Fruit fly (Drosophila melanogaster) whole organism, embryonic: ENCODE measurements around the gene CG10116.

Experiments
- Asciz ChIP-seq: fragments of 200-800 bp; sonication (Bioruptor generic); optimal IDR thresholded peaks from 2 replicates; lab custom pipeline; 2017; ENCODE audit warnings: missing biosample characterization, mild to moderate bottlenecking, missing genetic modification characterization, missing genetic modification reagents
- Atf6 ChIP-seq: fragments of 200-800 bp; sonication (Bioruptor generic); IDR thresholded peaks from 2 replicates; pipeline ENCODE4 v1.3.6; 2022; ENCODE audit warnings: missing biosample characterization, missing genetic modification characterization
- BtbVII ChIP-seq: fragments of 200-800 bp; sonication (Bioruptor generic); optimal IDR thresholded peaks from 3 replicates; lab custom pipeline; 2017; ENCODE audit warnings: missing biosample characterization, mild to moderate bottlenecking, missing genetic modification characterization
- CG12942 ChIP-seq: fragments of 200-800 bp; sonication (Bioruptor generic); optimal IDR thresholded peaks from 3 replicates; lab custom pipeline; 2016; ENCODE audit warnings: missing biosample characterization, missing genetic modification characterization
- CG13287 ChIP-seq: fragments of 200-800 bp; sonication (Bioruptor generic); IDR thresholded peaks from 2 replicates; pipeline ENCODE4 v1.3.6; 2022; ENCODE audit warnings: missing biosample characterization, missing genetic modification characterization; ENCODE audit not compliant: partially characterized antibody
- CG14050 ChIP-seq: fragments of 200-800 bp; sonication (Bioruptor generic); IDR thresholded peaks from 3 replicates; pipeline ENCODE4 v1.3.6; 2022; ENCODE audit warnings: missing biosample characterization, missing genetic modification characterization
- CG14860 ChIP-seq: fragments of 200-800 bp; sonication (Bioruptor generic); IDR thresholded peaks from 3 replicates; pipeline ENCODE4 v1.3.6; 2022; ENCODE audit warnings: missing biosample characterization, missing genetic modification characterization; ENCODE audit not compliant: partially characterized antibody
- CG15601 ChIP-seq: fragments of 200-800 bp; sonication (Bioruptor generic); optimal IDR thresholded peaks from 3 replicates; lab custom pipeline; 2019; ENCODE audit warnings: missing biosample characterization, mild to moderate bottlenecking, missing genetic modification characterization, moderate library complexity
- CG1792 ChIP-seq: fragments of 200-800 bp; sonication (Bioruptor generic); optimal IDR thresholded peaks from 2 replicates; lab custom pipeline; 2016; ENCODE audit warnings: missing biosample characterization, missing genetic modification characterization
- CG18262 ChIP-seq: fragments of 200-800 bp; optimal IDR thresholded peaks from 3 replicates; lab custom pipeline; 2019; ENCODE audit warnings: missing biosample characterization, mild to moderate bottlenecking, missing genetic modification characterization, moderate library complexity
- CG2129 ChIP-seq: fragments of 200-800 bp; sonication (Bioruptor generic); IDR thresholded peaks from 2 replicates; pipeline ENCODE4 v1.3.6; 2022; ENCODE audit warnings: missing biosample characterization, missing genetic modification characterization; ENCODE audit not compliant: partially characterized antibody
- CG31224 ChIP-seq: fragments of 200-800 bp; sonication (Bioruptor generic); IDR thresholded peaks from 2 replicates; pipeline ENCODE4 v1.3.6; 2022; ENCODE audit warnings: missing biosample characterization, missing genetic modification characterization
- CG3163 ChIP-seq: fragments of 200-800 bp; sonication (Bioruptor generic); optimal IDR thresholded peaks from 3 replicates; lab custom pipeline; 2016; ENCODE audit warnings: missing biosample characterization, missing genetic modification characterization
- CG33213 ChIP-seq: fragments of 200-800 bp; sonication (Bioruptor generic); optimal IDR thresholded peaks from 3 replicates; lab custom pipeline; 2016; ENCODE audit warnings: missing biosample characterization, missing genetic modification characterization
- CG34224 ChIP-seq: fragments of 200-800 bp; sonication (Bioruptor generic); IDR thresholded peaks from 3 replicates; pipeline ENCODE4 v1.3.6; 2022; ENCODE audit warnings: missing biosample characterization, missing genetic modification characterization; ENCODE audit not compliant: partially characterized antibody
- CG4282 ChIP-seq: fragments of 200-800 bp; sonication (Bioruptor generic); optimal IDR thresholded peaks from 2 replicates; lab custom pipeline; 2016; ENCODE audit warnings: missing biosample characterization, missing genetic modification characterization
- CG6654 ChIP-seq: fragments of 200-800 bp; sonication (Bioruptor generic); optimal IDR thresholded peaks from 2 replicates; lab custom pipeline; 2017; ENCODE audit warnings: missing biosample characterization, mild to moderate bottlenecking, missing genetic modification characterization
- CG7271 ChIP-seq: fragments of 200-800 bp; sonication (Bioruptor generic); optimal IDR thresholded peaks from 2 replicates; lab custom pipeline; 2018; ENCODE audit warnings: missing biosample characterization, mild to moderate bottlenecking, missing genetic modification characterization, moderate library complexity
- CG7372 ChIP-seq: fragments of 200-800 bp; sonication (Bioruptor generic); IDR thresholded peaks from 2 replicates; pipeline ENCODE4 v1.3.6; 2022; ENCODE audit warnings: missing biosample characterization, missing genetic modification characterization
- CG8388 ChIP-seq: fragments of 200-800 bp; sonication (Bioruptor generic); optimal IDR thresholded peaks from 2 replicates; lab custom pipeline; 2019; ENCODE audit warnings: missing biosample characterization, mild to moderate bottlenecking, missing genetic modification characterization, moderate library complexity
- Camta ChIP-seq: fragments of 200-800 bp; sonication (Bioruptor generic); optimal IDR thresholded peaks from 2 replicates; lab custom pipeline; 2016; ENCODE audit warnings: missing biosample characterization, missing genetic modification characterization
- CkIIα-i1 ChIP-seq: fragments of 200-800 bp; sonication (Bioruptor generic); IDR thresholded peaks from 2 replicates; pipeline ENCODE4 v1.3.6; 2022; ENCODE audit warnings: missing biosample characterization, missing genetic modification characterization
- HLH4C ChIP-seq: fragments of 200-800 bp; sonication (Bioruptor generic); IDR thresholded peaks from 3 replicates; pipeline ENCODE4 v1.3.6; 2022; ENCODE audit warnings: missing biosample characterization, missing genetic modification characterization; ENCODE audit not compliant: partially characterized antibody
- Nf-YB ChIP-seq: fragments of 200-800 bp; sonication (Bioruptor generic); optimal IDR thresholded peaks from 3 replicates; lab custom pipeline; 2019; ENCODE audit warnings: missing biosample characterization, mild to moderate bottlenecking, missing genetic modification characterization, moderate library complexity
- Oaz ChIP-seq: fragments of 200-800 bp; sonication (Bioruptor generic); IDR thresholded peaks from 2 replicates; pipeline ENCODE4 v1.3.6; 2022; ENCODE audit warnings: missing biosample characterization, missing genetic modification characterization
- Oli ChIP-seq: fragments of 200-800 bp; sonication (Bioruptor generic); optimal IDR thresholded peaks from 2 replicates; lab custom pipeline; 2018; ENCODE audit warnings: missing biosample characterization, mild to moderate bottlenecking, missing genetic modification characterization, moderate library complexity
- Sin3A ChIP-seq: fragments of >200 bp; optimal IDR thresholded peaks from 2 replicates; lab custom pipeline; 2018
- Sry-δ ChIP-seq: fragments of 200-800 bp; sonication (Bioruptor generic); optimal IDR thresholded peaks from 2 replicates; lab custom pipeline; 2016; ENCODE audit warnings: missing biosample characterization, missing genetic modification characterization
- Taf1 ChIP-seq: fragments of 200-800 bp; sonication (Bioruptor generic); IDR thresholded peaks from 2 replicates; pipeline ENCODE4 v1.3.6; 2022; ENCODE audit warnings: missing biosample characterization, missing genetic modification characterization
- Trl ChIP-seq, 3 experiments: fragments of >200 bp in 2 of 3; fragments of 200-800 bp in 1 of 3; sonication (Bioruptor generic) in 1 of 3; optimal IDR thresholded peaks; 2 replicates in 1 of 3; 3 replicates in 2 of 3; lab custom pipeline; 2016 to 2017; ENCODE audit warnings: missing biosample characterization in 1 of 3, missing genetic modification characterization in 1 of 3
- amos ChIP-seq: fragments of 200-800 bp; sonication (Bioruptor generic); IDR thresholded peaks from 2 replicates; pipeline ENCODE4 v1.3.6; 2022; ENCODE audit warnings: missing biosample characterization, missing genetic modification characterization; ENCODE audit not compliant: partially characterized antibody
- chinmo ChIP-seq: fragments of 200-800 bp; sonication (Bioruptor generic); IDR thresholded peaks from 4 replicates; pipeline ENCODE4 v1.3.6; 2022; ENCODE audit warnings: missing biosample characterization, missing genetic modification characterization; ENCODE audit not compliant: partially characterized antibody
- gt ChIP-seq: fragments of 200-800 bp; sonication (Bioruptor generic); IDR thresholded peaks from 2 replicates; pipeline ENCODE4 v1.3.6; 2022; ENCODE audit warnings: missing biosample characterization, missing genetic modification characterization
- her ChIP-seq: fragments of 200-800 bp; sonication (Bioruptor generic); optimal IDR thresholded peaks from 2 replicates; lab custom pipeline; 2016; ENCODE audit warnings: missing biosample characterization, missing genetic modification characterization
- ken ChIP-seq: fragments of 200-800 bp; sonication (Bioruptor generic); IDR thresholded peaks from 3 replicates; pipeline ENCODE4 v1.3.6; 2022; ENCODE audit warnings: missing biosample characterization, missing genetic modification characterization
- nau ChIP-seq: fragments of 200-800 bp; sonication (Bioruptor generic); optimal IDR thresholded peaks from 3 replicates; lab custom pipeline; 2017; ENCODE audit warnings: missing biosample characterization, mild to moderate bottlenecking, missing genetic modification characterization, missing genetic modification reagents
- p53 ChIP-seq: fragments of 200-800 bp; sonication (Bioruptor generic); optimal IDR thresholded peaks from 2 replicates; lab custom pipeline; 2016; ENCODE audit warnings: missing biosample characterization, missing genetic modification characterization
- pfk ChIP-seq: fragments of 200-800 bp; sonication (Bioruptor generic); optimal IDR thresholded peaks from 2 replicates; lab custom pipeline; 2018; ENCODE audit warnings: missing biosample characterization, mild to moderate bottlenecking, missing genetic modification characterization, moderate library complexity
- rib ChIP-seq: fragments of 200-800 bp; sonication (Bioruptor generic); IDR thresholded peaks from 2 replicates; pipeline ENCODE4 v1.3.6; 2022; ENCODE audit warnings: missing biosample characterization, missing genetic modification characterization
- slou ChIP-seq: fragments of 200-800 bp; sonication (Bioruptor generic); optimal IDR thresholded peaks from 3 replicates; lab custom pipeline; 2016; ENCODE audit warnings: missing biosample characterization, missing genetic modification characterization
- sug ChIP-seq: fragments of 200-800 bp; optimal IDR thresholded peaks from 2 replicates; lab custom pipeline; 2019; ENCODE audit warnings: missing biosample characterization, mild to moderate bottlenecking, missing genetic modification characterization, moderate library complexity
- ttk ChIP-seq: fragments of 200-800 bp; sonication (Bioruptor generic); IDR thresholded peaks from 2 replicates; pipeline ENCODE4 v2.1.2; 2022; ENCODE audit warnings: missing biosample characterization, missing genetic modification characterization
- vvl ChIP-seq: fragments of 200-800 bp; sonication (Bioruptor generic); IDR thresholded peaks from 2 replicates; pipeline ENCODE4 v1.3.6; 2022; ENCODE audit warnings: missing biosample characterization, missing genetic modification characterization
- wor ChIP-seq: fragments of 200-800 bp; sonication (Bioruptor generic); IDR thresholded peaks from 2 replicates; pipeline ENCODE4 v1.3.6; 2022; ENCODE audit warnings: missing biosample characterization, missing genetic modification characterization
- zfh2 ChIP-seq: fragments of 200-800 bp; sonication (Bioruptor generic); optimal IDR thresholded peaks from 2 replicates; lab custom pipeline; 2016; ENCODE audit warnings: missing biosample characterization, missing genetic modification characterization

The CG10116 gene

dm6 chr3L:13479609-13480240, 22.7 kb upstream of the CG10116 start (continued):
- TF ChIP-seq zfh2 (GFP tag; lab: Kevin White, UChicago) (peak; percentile 35), Sin3A (no peak), rib (no peak), p53 (no peak), Taf1 (GFP tag; lab: Robert Waterston, UW) (no peak), CG14050 (GFP tag; lab: Robert Waterston, UW) (no peak), CG4282 (GFP tag; lab: Kevin White, UChicago) (no peak), slou (no peak), CG2129 (GFP tag; lab: Robert Waterston, UW) (no peak), vvl (GFP tag; lab: Robert Waterston, UW) (no peak), CG15601 (tag; lab: Kevin White, UChicago) (no peak)

- no peak for TF ChIP-seq amos (GFP tag; lab: Robert Waterston, UW)
- 0 out of 4 replicates have a peak, but pooled peaks have one; percentile 57 for TF ChIP-seq chinmo
- peak; percentile 44; the same call in 1 of the 3 replicates for TF ChIP-seq CG34224 (GFP tag; lab: Robert Waterston, UW)
- TF ChIP-seq CG7372 (GFP tag; lab: Robert Waterston, UW), result 0 out of 2 replicates have a peak, but pooled peaks have one; percentile 33
- peak in 1 of 2 experiments; percentile 39 for TF ChIP-seq Trl (optimal IDR thresholded peaks at IDR 0.05; lab: Kevin White, UChicago)
- no peak for TF ChIP-seq Trl (GFP tag; optimal IDR thresholded peaks at IDR 0.05; lab: Kevin White, UChicago)
- 0 out of 2 replicates have a peak, but pooled peaks have one; percentile 10 for TF ChIP-seq ttk (GFP tag; lab: Robert Waterston, UW)
- 0 out of 2 replicates have a peak, but pooled peaks have one; percentile 7 for TF ChIP-seq CG13287 (GFP tag; lab: Robert Waterston, UW)
- no peak for TF ChIP-seq Nf-YB
- no peak for TF ChIP-seq pfk (GFP tag; lab: Kevin White, UChicago)
- peak; percentile 47 for TF ChIP-seq sug (tag; lab: Kevin White, UChicago)
- TF ChIP-seq nau, result peak; percentile 61
- no peak for TF ChIP-seq Sry-δ (GFP tag; lab: Kevin White, UChicago)
- TF ChIP-seq, all 482 proteins: peak for 8
Measured at dm6 chr3L:13479204-13479600, 22.2 kb upstream of the CG10116 start.

dm6 chr3L:13478339-13479203, 21.5 kb upstream of the CG10116 start:
- TF ChIP-seq CG18262 (no peak), CG3163 (GFP tag; lab: Kevin White, UChicago) (no peak), gt (GFP tag; lab: Robert Waterston, UW) (no peak), CG12942 (GFP tag; lab: Kevin White, UChicago) (no peak), CG1792 (GFP tag; lab: Kevin White, UChicago) (no peak), her (GFP tag; lab: Kevin White, UChicago) (no peak), zfh2 (GFP tag; lab: Kevin White, UChicago) (peak; percentile 24), Taf1 (GFP tag; lab: Robert Waterston, UW) (no peak), CG33213 (GFP tag; lab: Kevin White, UChicago) (no peak), Sry-δ (GFP tag; lab: Kevin White, UChicago) (no peak), ken (GFP tag; lab: Robert Waterston, UW) (no peak), Oli (tag; lab: Kevin White, UChicago) (no peak), CG14860 (GFP tag; lab: Robert Waterston, UW) (no peak), Asciz (GFP tag; lab: Kevin White, UChicago) (no peak), CG31224 (GFP tag; lab: Robert Waterston, UW) (no peak), Camta (GFP tag; lab: Kevin White, UChicago) (no peak), CG6654 (GFP tag; lab: Kevin White, UChicago) (no peak), CG8388 (GFP tag; lab: Kevin White, UChicago) (no peak), BtbVII (GFP tag; lab: Kevin White, UChicago) (peak; percentile 11), Oaz (GFP tag; lab: Robert Waterston, UW) (0 out of 2 replicates have a peak, but pooled peaks have one; percentile 8), HLH4C (GFP tag; lab: Robert Waterston, UW) (no peak), Atf6 (GFP tag; lab: Robert Waterston, UW) (no peak), wor (GFP tag; lab: Robert Waterston, UW) (no peak), CG7271 (tag; lab: Kevin White, UChicago) (no peak), CkIIα-i1 (GFP tag; lab: Robert Waterston, UW) (no peak)
